Worm (Caenorhabditis elegans): Measurements from ENCODE around the gene hpo-29.

- TF ChIP-seq ztf-11 (tag; optimal IDR thresholded peaks at IDR 0.05) (no peak), elt-3 (tag; optimal IDR thresholded peaks at IDR 0.05) (no peak), nhr-237 (tag; optimal IDR thresholded peaks at IDR 0.05) (no peak), fos-1 (tag; optimal IDR thresholded peaks at IDR 0.05) (no peak), alr-1 (tag; optimal IDR thresholded peaks at IDR 0.05) (no peak), R02D3.7 (tag; optimal IDR thresholded peaks at IDR 0.05) (no peak), unc-39 (tag; optimal IDR thresholded peaks at IDR 0.05) (no peak), lin-13 (GFP tag; optimal IDR thresholded peaks at IDR 0.05) (no peak), unc-62 (GFP tag; optimal IDR thresholded peaks at IDR 0.05) (no peak), blmp-1 (tag; optimal IDR thresholded peaks at IDR 0.05; ENCODE audit: insufficient read depth) (no peak), dmd-4 (tag; optimal IDR thresholded peaks at IDR 0.05) (no peak), crh-2 (tag; optimal IDR thresholded peaks at IDR 0.05) (no peak), F13H6.1 (tag; optimal IDR thresholded peaks at IDR 0.05) (peak; percentile 23)
Observed at ce11 chrIII:220368-220767, 15.3 kb upstream of the hpo-29 start.
